Worm (Caenorhabditis elegans) whole organism, dauer: ENCODE measurements around the gene F59B2.8.

Experiments used
- unc-62 ChIP-seq: sonication (generic microtip); optimal IDR thresholded peaks from 2 replicates; lab custom pipeline; 2017; ENCODE audit warnings: missing biosample characterization, missing genetic modification reagents, missing genetic modification characterization

The F59B2.8 gene

ce11 chrIII:8964684-8965283, 45.2 kb downstream of the F59B2.8 start:
- no peak for TF ChIP-seq unc-62

DNA sequence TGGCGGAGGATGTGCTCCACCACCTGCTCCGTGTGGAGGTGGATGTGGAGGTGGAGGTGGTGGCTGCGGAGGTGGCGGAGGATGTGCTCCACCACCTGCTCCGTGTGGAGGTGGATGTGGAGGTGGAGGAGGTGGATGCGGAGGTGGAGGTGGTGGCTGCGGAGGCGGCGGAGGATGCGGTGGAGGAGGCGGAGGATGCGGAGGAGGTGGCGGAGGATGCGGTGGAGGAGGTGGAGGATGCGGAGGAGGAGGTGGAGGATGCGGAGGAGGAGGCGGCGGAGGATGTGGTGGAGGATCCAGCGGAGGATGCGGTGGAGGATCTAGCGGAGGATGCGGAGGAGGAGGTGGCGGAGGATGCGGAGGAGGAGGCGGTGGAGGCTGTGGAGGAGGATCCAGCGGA, 47.5 kb downstream of the F59B2.8 start:
- TF ChIP-seq unc-62, result no peak

DNA sequence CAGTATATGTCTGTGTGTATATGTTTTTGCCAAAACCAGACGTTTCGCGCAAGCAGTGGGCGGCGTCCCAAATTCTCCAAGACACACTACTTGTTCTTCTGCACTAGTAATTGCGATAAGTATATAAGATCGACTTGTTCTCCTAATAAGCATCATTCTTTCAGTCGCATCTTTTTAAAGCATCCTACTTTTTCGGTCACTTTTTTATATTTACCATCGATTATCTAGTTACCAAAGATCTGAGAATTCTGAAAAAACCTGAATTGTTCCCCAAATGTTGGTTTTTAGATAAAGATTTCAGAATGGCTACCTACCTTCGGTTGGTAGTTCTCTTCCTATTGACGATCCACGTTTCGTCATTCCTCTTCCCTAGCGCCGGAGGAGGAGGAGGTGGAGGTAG, 48.0 kb downstream of the F59B2.8 start, which contains the start of gene grl-25:
Gene grl-25 (plus strand): TSS at position 301 of the 400 bp plus-strand sequence.
- TF ChIP-seq unc-62, result no peak

DNA sequence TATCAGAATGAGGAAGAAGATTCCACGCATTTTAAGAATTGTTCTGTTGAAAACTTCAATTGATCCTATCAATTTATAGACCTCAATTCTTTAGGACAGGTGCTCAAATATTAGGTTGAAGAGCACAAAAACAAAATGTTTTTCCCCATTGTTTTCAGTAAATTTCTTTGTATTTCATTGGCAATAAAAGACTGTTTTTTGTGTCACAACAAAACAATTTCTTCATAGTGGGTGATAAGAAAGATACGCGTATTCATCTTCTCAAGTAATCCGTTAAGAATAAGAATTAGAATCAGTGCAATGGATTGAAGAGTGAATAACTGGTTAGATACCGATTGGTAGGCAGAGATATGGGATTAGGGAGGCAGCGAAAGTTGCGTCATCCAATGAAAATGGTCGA, 49.3 kb downstream of the F59B2.8 start, which contains the start of gene ZK643.6:
Gene ZK643.6 (minus strand): TSS at position 101 of the 400 bp plus-strand sequence.
- no peak for TF ChIP-seq unc-62
